Worm (Caenorhabditis elegans) whole organism, L2 larva: ENCODE data around the gene mlt-10.

ENCODE experiments used
- R02D3.7 ChIP-seq: fragments of 150-350 bp; optimal IDR thresholded peaks from 2 replicates; lab custom pipeline; 2014; ENCODE audit warnings: missing biosample characterization, missing genetic modification characterization
- ama-1 ChIP-seq: fragments of 150-350 bp; optimal IDR thresholded peaks from 2 replicates; lab custom pipeline; 2018; ENCODE audit warnings: inconsistent platforms
- elt-1 ChIP-seq: fragments of 150-350 bp; optimal IDR thresholded peaks from 2 replicates; lab custom pipeline; 2014; ENCODE audit warnings: missing biosample characterization, missing genetic modification characterization
- elt-3 ChIP-seq: sonication (generic microtip); optimal IDR thresholded peaks from 2 replicates; lab custom pipeline; 2017; ENCODE audit warnings: missing biosample characterization, missing genetic modification characterization
- fos-1 ChIP-seq: fragments of 150-350 bp; optimal IDR thresholded peaks from 2 replicates; lab custom pipeline; 2014; ENCODE audit warnings: missing biosample characterization, missing genetic modification characterization
- lsy-2 ChIP-seq, 2 experiments: fragments of 150-350 bp in 1 of 2; sonication (generic microtip) in 1 of 2; optimal IDR thresholded peaks; 2 replicates each; lab custom pipeline; 2014 to 2017; ENCODE audit warnings: missing biosample characterization in 2 of 2, missing genetic modification characterization in 2 of 2
- nhr-237 ChIP-seq: fragments of 150-350 bp; optimal IDR thresholded peaks from 2 replicates; lab custom pipeline; 2014; ENCODE audit warnings: missing biosample characterization, missing genetic modification characterization
- nhr-77 ChIP-seq: fragments of 150-350 bp; optimal IDR thresholded peaks from 2 replicates; lab custom pipeline; 2014; ENCODE audit warnings: missing biosample characterization, missing genetic modification characterization
- unc-55 ChIP-seq: fragments of 150-350 bp; sonication (generic microtip); optimal IDR thresholded peaks from 3 replicates; lab custom pipeline; 2014; ENCODE audit warnings: missing biosample characterization, missing genetic modification reagents, missing genetic modification characterization
- unc-62 ChIP-seq: fragments of 150-350 bp; optimal IDR thresholded peaks from 2 replicates; lab custom pipeline; 2014; ENCODE audit warnings: missing biosample characterization, missing genetic modification reagents, missing genetic modification characterization
- ztf-11 ChIP-seq: sonication (generic microtip); optimal IDR thresholded peaks from 2 replicates; lab custom pipeline; 2017; ENCODE audit warnings: missing biosample characterization, missing genetic modification characterization

ce11 chrII:515765-516164 is 30.7 kb upstream of the mlt-10 start, which contains the start of gene mab-9:
- TF ChIP-seq nhr-237 (tag; lab: Kevin White, UChicago): no peak
- peak; percentile 25 for TF ChIP-seq unc-55 (GFP tag; lab: Kevin White, UChicago)
- TF ChIP-seq lsy-2 (tag; optimal IDR thresholded peaks at IDR 0.05; lab: Kevin White, UChicago): no peak
- no peak for TF ChIP-seq fos-1 (tag; lab: Kevin White, UChicago)
- TF ChIP-seq unc-62 (GFP tag; lab: Kevin White, UChicago): no peak
- TF ChIP-seq nhr-77: no peak
- TF ChIP-seq elt-3: no peak
- no peak for TF ChIP-seq ztf-11 (tag; lab: Kevin White, UChicago)
- no peak for TF ChIP-seq elt-1
- TF ChIP-seq ama-1 (lab: Kevin White, UChicago): no peak
- no peak for TF ChIP-seq R02D3.7
